Fruit fly (Drosophila melanogaster): ENCODE results near the gene CG3939.

CG3939 gene

dm6 chrX:3162405-3163256 is 12.2 kb upstream of the CG3939 start (continued):
- TF ChIP-seq CG13894 (tag; optimal IDR thresholded peaks at IDR 0.05) (peak; percentile 26), Rfx (GFP tag; IDR thresholded peaks at IDR 0.05) (peak; percentile 80), pb (GFP tag; optimal IDR thresholded peaks at IDR 0.05) (peak; percentile 89), Poxn (GFP tag; IDR thresholded peaks at IDR 0.05) (no peak), CG34422 (GFP tag; IDR thresholded peaks at IDR 0.05) (peak; percentile 94), az2 (GFP tag; optimal IDR thresholded peaks at IDR 0.05) (peak; percentile 94), CTCF (GFP tag; optimal IDR thresholded peaks at IDR 0.05) (peak; percentile 47), fd102C (GFP tag; optimal IDR thresholded peaks at IDR 0.05) (peak; percentile 68), CG11504 (tag; optimal IDR thresholded peaks at IDR 0.05) (peak; percentile 93), CG3838 (GFP tag; optimal IDR thresholded peaks at IDR 0.05) (peak; percentile 80), ewg (GFP tag; optimal IDR thresholded peaks at IDR 0.05) (peak; percentile 90), chm (GFP tag; IDR thresholded peaks at IDR 0.05) (peak; percentile 93), Gug (GFP tag; IDR thresholded peaks at IDR 0.05) (peak; percentile 84), CG1792 (GFP tag; optimal IDR thresholded peaks at IDR 0.05) (peak; percentile 87), HLHmδ (GFP tag; optimal IDR thresholded peaks at IDR 0.05) (no peak), CG12391 (tag; optimal IDR thresholded peaks at IDR 0.05) (peak; percentile 96), CG11456 (GFP tag; IDR thresholded peaks at IDR 0.05) (peak; percentile 83), zfh2 (GFP tag; optimal IDR thresholded peaks at IDR 0.05) (peak; percentile 79), sima (GFP tag; optimal IDR thresholded peaks at IDR 0.05) (peak; percentile 75), CG11093 (GFP tag; IDR thresholded peaks at IDR 0.05) (peak; percentile 91), MTF-1 (GFP tag; optimal IDR thresholded peaks at IDR 0.05; ENCODE audit: borderline replicate concordance) (peak; percentile 81), Eip74EF (GFP tag; optimal IDR thresholded peaks at IDR 0.05) (peak in 1 of 2 experiments; percentile 89), CG5953 (GFP tag; IDR thresholded peaks at IDR 0.05) (peak; percentile 91), CG6689 (GFP tag; IDR thresholded peaks at IDR 0.05) (peak; percentile 95), CG18764 (GFP tag; optimal IDR thresholded peaks at IDR 0.05) (peak; percentile 88), CG12744 (GFP tag; optimal IDR thresholded peaks at IDR 0.05) (peak; percentile 73), toy (GFP tag; IDR thresholded peaks at IDR 0.05) (peak; percentile 56; the same call in 1 of the 2 replicates), fd96Cb (tag; optimal IDR thresholded peaks at IDR 0.05) (peak; percentile 94), Drgx (GFP tag; IDR thresholded peaks at IDR 0.05) (peak; percentile 92), en (GFP tag; optimal IDR thresholded peaks at IDR 0.05) (peak; percentile 89), NK7.1 (GFP tag; optimal IDR thresholded peaks at IDR 0.05) (peak; percentile 85), Dip2 (GFP tag; IDR thresholded peaks at IDR 0.05) (no peak), Fer2 (tag; optimal IDR thresholded peaks at IDR 0.05) (peak; percentile 56), Dfd (GFP tag; optimal IDR thresholded peaks at IDR 0.05) (no peak), CG9609 (GFP tag; optimal IDR thresholded peaks at IDR 0.05) (peak; percentile 90), Hand (GFP tag; optimal IDR thresholded peaks at IDR 0.05) (peak; percentile 65), CG9215 (GFP tag; IDR thresholded peaks at IDR 0.05) (peak; percentile 78), CG10431 (GFP tag; optimal IDR thresholded peaks at IDR 0.05) (peak; percentile 84), wdn (GFP tag; IDR thresholded peaks at IDR 0.05) (peak; percentile 78), vnd (GFP tag; IDR thresholded peaks at IDR 0.05; ENCODE audit: partially characterized antibody) (no peak), CG4360 (GFP tag; IDR thresholded peaks at IDR 0.05) (peak; percentile 85), ranshi (GFP tag; IDR thresholded peaks at IDR 0.05) (peak; percentile 89), lilli (GFP tag; optimal IDR thresholded peaks at IDR 0.05) (peak; percentile 91), CG12071 (GFP tag; optimal IDR thresholded peaks at IDR 0.05) (peak; percentile 87), CG2116 (GFP tag; optimal IDR thresholded peaks at IDR 0.05) (peak; percentile 71), nau (GFP tag; optimal IDR thresholded peaks at IDR 0.05) (no peak), Ada2b (GFP tag; IDR thresholded peaks at IDR 0.05) (peak; percentile 90), caup (GFP tag; optimal IDR thresholded peaks at IDR 0.05; ENCODE audit: severe bottlenecking) (peak; percentile 88), CG14860 (GFP tag; IDR thresholded peaks at IDR 0.05; ENCODE audit: partially characterized antibody) (no peak), al (GFP tag; IDR thresholded peaks at IDR 0.05) (peak; percentile 60)
